Worm (Caenorhabditis elegans): Measurements from ENCODE around the gene F42A9.17.

F42A9.17 gene

ce11 chrIV:8595767-8596166 is 16.0 kb downstream of the F42A9.17 start, which contains the start of gene clec-181:
clec-181 (plus strand) TSS chrIV:8596067.
- TF ChIP-seq unc-98 (GFP tag; IDR thresholded peaks at IDR 0.05) (no peak), lin-15B (tag; optimal IDR thresholded peaks at IDR 0.05) (no peak), F16B12.6 (tag; optimal IDR thresholded peaks at IDR 0.05) (no peak), nhr-11 (tag; optimal IDR thresholded peaks at IDR 0.05) (no peak)

DNA sequence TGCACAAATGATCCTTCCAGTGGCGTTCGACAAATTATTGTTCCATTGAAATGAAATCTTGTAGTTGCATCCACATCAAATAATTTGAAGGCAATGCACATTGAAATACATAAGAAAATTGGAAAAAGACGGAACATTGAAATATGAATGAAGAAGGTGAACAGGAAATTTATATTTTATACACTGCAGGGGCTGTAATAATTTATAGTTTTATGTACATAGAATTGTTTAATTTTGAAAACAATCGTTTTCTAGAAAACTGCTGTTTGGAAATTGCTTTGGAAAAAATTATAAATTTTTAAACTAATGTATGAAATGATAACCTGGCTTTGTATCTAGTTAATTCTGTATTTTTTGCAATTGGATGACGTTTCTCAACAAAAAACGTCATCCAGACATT is 16.4 kb downstream of the F42A9.17 start, which contains the start of gene Y59H11AR.3:
TSS of gene Y59H11AR.3 (minus strand) at position 101 of the 400 bp plus-strand sequence.
- no peak for TF ChIP-seq elt-3 (tag; optimal IDR thresholded peaks at IDR 0.05)
- TF ChIP-seq fkh-10 (GFP tag; optimal IDR thresholded peaks at IDR 0.05): no peak

DNA sequence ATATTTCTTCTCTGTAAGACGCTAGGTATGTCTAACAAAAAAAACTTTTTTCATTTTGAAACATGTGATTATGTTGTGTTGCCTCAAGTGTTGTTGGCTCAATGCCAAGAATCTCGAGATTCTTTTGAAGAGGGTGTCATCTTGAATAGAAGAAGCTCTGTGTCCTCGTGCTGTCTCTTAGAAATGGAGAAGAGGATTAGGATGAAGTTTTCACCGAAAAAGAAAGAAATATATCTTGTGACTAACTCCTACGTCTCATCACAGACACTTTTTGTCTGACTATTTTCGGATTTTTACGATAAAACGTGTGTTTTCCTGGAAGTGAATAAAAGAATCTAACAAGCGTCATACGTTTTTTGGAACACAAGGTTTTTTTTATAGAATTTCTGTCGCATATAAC is 24.1 kb downstream of the F42A9.17 start:
- TF ChIP-seq unc-86 (tag; optimal IDR thresholded peaks at IDR 0.05): peak; percentile 50
- peak; percentile 9 for TF ChIP-seq fkh-10 (GFP tag; optimal IDR thresholded peaks at IDR 0.05)
- TF ChIP-seq ztf-4 (tag; optimal IDR thresholded peaks at IDR 0.05): peak; percentile 18
- TF ChIP-seq lin-14 (GFP tag; optimal IDR thresholded peaks at IDR 0.05): peak; percentile 25
- peak; percentile 55 for TF ChIP-seq nhr-71 (tag; optimal IDR thresholded peaks at IDR 0.05)
- peak; percentile 19 for TF ChIP-seq nhr-47 (tag; optimal IDR thresholded peaks at IDR 0.05)
- TF ChIP-seq sox-4 (tag; optimal IDR thresholded peaks at IDR 0.05): peak; percentile 73
- TF ChIP-seq lsy-2 (tag; optimal IDR thresholded peaks at IDR 0.05): peak in 1 of 2 experiments; percentile 7
- peak; percentile 53 for TF ChIP-seq fkh-8 (tag; optimal IDR thresholded peaks at IDR 0.05)
- peak; percentile 83 for TF ChIP-seq pax-3 (tag; optimal IDR thresholded peaks at IDR 0.05)
- no peak for TF ChIP-seq tlp-1 (tag; optimal IDR thresholded peaks at IDR 0.05)
- TF ChIP-seq mef-2 (tag; optimal IDR thresholded peaks at IDR 0.05): peak; percentile 58
- TF ChIP-seq mep-1 (tag; optimal IDR thresholded peaks at IDR 0.05): peak; percentile 4
- no peak for TF ChIP-seq dpl-1 (GFP tag; optimal IDR thresholded peaks at IDR 0.05)
- peak; percentile 87 for TF ChIP-seq dsc-1 (tag; optimal IDR thresholded peaks at IDR 0.05)
- peak; percentile 20 for TF ChIP-seq lin-13 (GFP tag; optimal IDR thresholded peaks at IDR 0.05)
- no peak for TF ChIP-seq nhr-28 (tag; optimal IDR thresholded peaks at IDR 0.05)
- no peak for TF ChIP-seq nhr-237 (tag; optimal IDR thresholded peaks at IDR 0.05)

DNA sequence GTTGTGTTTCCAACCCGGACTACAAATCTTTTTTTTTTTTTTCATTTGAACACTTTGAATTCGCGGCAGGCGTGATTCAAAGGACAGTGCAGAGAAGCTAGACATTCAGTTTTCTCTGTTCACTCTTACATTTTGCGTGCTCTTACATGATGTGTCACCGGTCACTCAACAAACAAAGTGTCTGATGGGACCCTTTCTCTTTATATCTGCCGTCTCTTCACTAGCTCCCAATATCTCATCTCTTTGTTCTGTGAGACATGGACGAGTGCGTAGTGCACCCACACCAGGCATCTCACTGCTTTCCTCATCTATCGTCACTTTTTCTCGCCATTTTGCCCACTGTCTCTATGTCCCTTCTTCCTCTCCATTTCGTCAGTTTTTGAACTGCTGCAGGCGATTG is 24.7 kb downstream of the F42A9.17 start:
- peak; percentile 39 for TF ChIP-seq nhr-77 (tag; optimal IDR thresholded peaks at IDR 0.05)
- no peak for TF ChIP-seq ces-1 (GFP tag; optimal IDR thresholded peaks at IDR 0.05)
- peak; percentile 55 to 59 for TF ChIP-seq efl-1 (optimal IDR thresholded peaks at IDR 0.05)
- TF ChIP-seq efl-1 (GFP tag; optimal IDR thresholded peaks at IDR 0.05 in 1 of 2): peak in 1 of 2 experiments; percentile 31
- TF ChIP-seq lin-39 (tag; optimal IDR thresholded peaks at IDR 0.05): peak; percentile 49
- TF ChIP-seq blmp-1 (tag; optimal IDR thresholded peaks at IDR 0.05): peak; percentile 34
- TF ChIP-seq ceh-8 (GFP tag; optimal IDR thresholded peaks at IDR 0.05): peak; percentile 9
- TF ChIP-seq nhr-19 (GFP tag; conservative IDR thresholded peaks at IDR 0.05): peak; percentile 47
- TF ChIP-seq nhr-71 (tag; optimal IDR thresholded peaks at IDR 0.05): peak; percentile 72
- TF ChIP-seq ceh-63 (GFP tag; optimal IDR thresholded peaks at IDR 0.05): no peak
- TF ChIP-seq egl-27 (tag; optimal IDR thresholded peaks at IDR 0.05): peak in 1 of 2 experiments; percentile 70
- TF ChIP-seq dpl-1 (GFP tag; optimal IDR thresholded peaks at IDR 0.05): peak in 2 of 3 experiments; percentile 12 to 38
- no peak; the same call in 1 of the 2 replicates for TF ChIP-seq isw-1 (GFP tag; IDR thresholded peaks at IDR 0.05)
- TF ChIP-seq swsn-7 (tag; optimal IDR thresholded peaks at IDR 0.05): peak; percentile 38
- TF ChIP-seq rnt-1 (tag; optimal IDR thresholded peaks at IDR 0.05): peak; percentile 86
- peak; percentile 66 for TF ChIP-seq unc-86 (tag; optimal IDR thresholded peaks at IDR 0.05)
- peak; percentile 41 for TF ChIP-seq tbx-2 (tag; optimal IDR thresholded peaks at IDR 0.05)
- TF ChIP-seq vab-15 (tag; optimal IDR thresholded peaks at IDR 0.05): no peak
- TF ChIP-seq fos-1 (tag; optimal IDR thresholded peaks at IDR 0.05): peak; percentile 4
- TF ChIP-seq nhr-76 (tag; optimal IDR thresholded peaks at IDR 0.05): no peak
- no peak for TF ChIP-seq elt-3 (tag; optimal IDR thresholded peaks at IDR 0.05)
- TF ChIP-seq lin-35 (GFP tag; optimal IDR thresholded peaks at IDR 0.05): peak; percentile 23 to 40
- peak; percentile 89 for TF ChIP-seq lin-14 (GFP tag; optimal IDR thresholded peaks at IDR 0.05)
- peak; percentile 24 for TF ChIP-seq jun-1 (tag; optimal IDR thresholded peaks at IDR 0.05)
- TF ChIP-seq lin-13 (GFP tag; optimal IDR thresholded peaks at IDR 0.05): peak; percentile 44
- peak; percentile 58 for TF ChIP-seq snu-23 (GFP tag; optimal IDR thresholded peaks at IDR 0.05)
- TF ChIP-seq ztf-4 (tag; optimal IDR thresholded peaks at IDR 0.05): peak; percentile 28
- peak; percentile 3 for TF ChIP-seq irx-1 (tag; optimal IDR thresholded peaks at IDR 0.05)
- peak; percentile 81 for TF ChIP-seq nhr-85 (tag)
- peak in 1 of 2 experiments; percentile 58 for TF ChIP-seq lsy-2 (tag; optimal IDR thresholded peaks at IDR 0.05)
- TF ChIP-seq nhr-84 (tag; optimal IDR thresholded peaks at IDR 0.05): no peak
- TF ChIP-seq hlh-17 (GFP tag; optimal IDR thresholded peaks at IDR 0.05; ENCODE audit: borderline replicate concordance): no peak
- TF ChIP-seq nhr-47 (tag; optimal IDR thresholded peaks at IDR 0.05): peak; percentile 14
- TF ChIP-seq dsc-1 (tag; optimal IDR thresholded peaks at IDR 0.05): no peak

All from whole organism, L1 larva.